Worm (Caenorhabditis elegans) whole organism, young adult: ENCODE measurements around the gene T25B9.3.

ENCODE experiments used
- C06A6.2 ChIP-seq: fragments of 200-800 bp; sonication (Bioruptor generic); conservative IDR thresholded peaks from 2 replicates; pipeline ENCODE4 v1.3.6; 2022; ENCODE audit warnings: missing genetic modification characterization, missing compliant biosample characterization
- C17E4.6 ChIP-seq: fragments of 200-800 bp; sonication (Bioruptor generic); IDR thresholded peaks from 2 replicates; pipeline ENCODE4 v1.3.6; 2022; ENCODE audit warnings: missing genetic modification reagents, missing genetic modification characterization, missing compliant biosample characterization
- F57C9.4 ChIP-seq: sonication (generic microtip); optimal IDR thresholded peaks from 2 replicates; lab custom pipeline; 2017; ENCODE audit warnings: mild to moderate bottlenecking, missing genetic modification characterization, missing compliant biosample characterization
- K12H6.12 ChIP-seq: fragments of 200-800 bp; sonication (Bioruptor generic); optimal IDR thresholded peaks from 2 replicates; lab custom pipeline; 2018; ENCODE audit warnings: mild to moderate bottlenecking, missing genetic modification characterization, missing compliant biosample characterization
- T26A5.8 ChIP-seq: sonication (generic microtip); optimal IDR thresholded peaks from 2 replicates; lab custom pipeline; 2016; ENCODE audit warnings: missing genetic modification characterization, missing compliant biosample characterization
- Y53F4B.3 ChIP-seq: fragments of 200-800 bp; sonication (Bioruptor generic); IDR thresholded peaks from 2 replicates; pipeline ENCODE4 v1.3.6; 2022; ENCODE audit warnings: missing genetic modification reagents, missing genetic modification characterization, missing compliant biosample characterization
- akir-1 ChIP-seq: fragments of 200-800 bp; sonication (Bioruptor generic); optimal IDR thresholded peaks from 2 replicates; lab custom pipeline; 2018; ENCODE audit warnings: mild to moderate bottlenecking, missing genetic modification characterization, moderate library complexity, missing compliant biosample characterization
- athp-1 ChIP-seq: sonication (generic microtip); optimal IDR thresholded peaks from 2 replicates; lab custom pipeline; 2017; ENCODE audit warnings: mild to moderate bottlenecking, missing genetic modification characterization, missing compliant biosample characterization
- cebp-1 ChIP-seq, 2 experiments: fragments of 200-800 bp in 1 of 2; sonication (Bioruptor generic) in 1 of 2; sonication (generic microtip) in 1 of 2; IDR thresholded peaks in 1 of 2; optimal IDR thresholded peaks in 1 of 2; 2 replicates each; pipeline versions ENCODE4 v1.3.6 to Lab custom; 2017 to 2022; ENCODE audit warnings: missing compliant biosample characterization in 2 of 2, missing genetic modification characterization in 2 of 2, mild to moderate bottlenecking in 1 of 2, missing genetic modification reagents in 1 of 2, moderate library complexity in 1 of 2
- ceh-100 ChIP-seq: fragments of 200-800 bp; sonication (Bioruptor generic); IDR thresholded peaks from 2 replicates; pipeline ENCODE4 v1.3.6; 2022; ENCODE audit warnings: missing genetic modification reagents, missing genetic modification characterization, missing compliant biosample characterization
- ceh-91 ChIP-seq: fragments of 200-800 bp; sonication (Bioruptor generic); IDR thresholded peaks from 2 replicates; pipeline ENCODE4 v1.3.6; 2022; ENCODE audit warnings: missing genetic modification reagents, missing genetic modification characterization, missing compliant biosample characterization
- die-1 ChIP-seq: sonication (generic microtip); optimal IDR thresholded peaks from 2 replicates; lab custom pipeline; 2016; ENCODE audit warnings: missing genotype, mild to moderate bottlenecking, missing genetic modification characterization, missing compliant biosample characterization
- efl-1 ChIP-seq: fragments of 150-350 bp; optimal IDR thresholded peaks from 2 replicates; lab custom pipeline; 2014; ENCODE audit warnings: missing biosample characterization, missing genetic modification reagents, missing genetic modification characterization
- ets-4 ChIP-seq: fragments of 200-800 bp; sonication (Bioruptor generic); optimal IDR thresholded peaks from 2 replicates; lab custom pipeline; 2018; ENCODE audit warnings: mild to moderate bottlenecking, missing genetic modification characterization, missing compliant biosample characterization
- fkh-3 ChIP-seq: sonication (generic microtip); optimal IDR thresholded peaks from 2 replicates; lab custom pipeline; 2016; ENCODE audit warnings: mild to moderate bottlenecking, missing genetic modification characterization, missing compliant biosample characterization
- gei-17 ChIP-seq: fragments of 200-800 bp; sonication (Bioruptor generic); optimal IDR thresholded peaks from 2 replicates; lab custom pipeline; 2018; ENCODE audit warnings: mild to moderate bottlenecking, missing genetic modification characterization, missing compliant biosample characterization
- hsf-1 ChIP-seq: fragments of 200-800 bp; sonication (Bioruptor generic); IDR thresholded peaks from 2 replicates; pipeline ENCODE4 v1.3.6; 2022; ENCODE audit warnings: missing genetic modification reagents, missing genetic modification characterization, missing compliant biosample characterization
- lin-40 ChIP-seq: sonication (generic microtip); optimal IDR thresholded peaks from 2 replicates; lab custom pipeline; 2016; ENCODE audit warnings: missing genetic modification characterization, mild to moderate bottlenecking, missing compliant biosample characterization, missing genotype, missing genetic modification reagents
- lin-54 ChIP-seq: fragments of 200-800 bp; sonication (Bioruptor generic); optimal IDR thresholded peaks from 2 replicates; lab custom pipeline; 2018; ENCODE audit warnings: mild to moderate bottlenecking, missing genetic modification characterization, missing compliant biosample characterization
- madf-6 ChIP-seq: fragments of 200-800 bp; sonication (Bioruptor generic); IDR thresholded peaks from 2 replicates; pipeline ENCODE4 v1.3.6; 2022; ENCODE audit warnings: missing genetic modification reagents, missing genetic modification characterization, missing compliant biosample characterization
- madf-8 ChIP-seq: fragments of 200-800 bp; sonication (Bioruptor generic); conservative IDR thresholded peaks from 2 replicates; pipeline ENCODE4 v1.3.6; 2022; ENCODE audit warnings: missing genetic modification reagents, missing genetic modification characterization, missing compliant biosample characterization
- mes-4 ChIP-seq: sonication (generic microtip); optimal IDR thresholded peaks from 2 replicates; lab custom pipeline; 2016; ENCODE audit warnings: missing genotype, missing genetic modification characterization, missing compliant biosample characterization
- nfya-2 ChIP-seq: fragments of 200-800 bp; sonication (Bioruptor generic); IDR thresholded peaks from 2 replicates; pipeline ENCODE4 v1.3.6; 2022; ENCODE audit warnings: missing genetic modification reagents, missing genetic modification characterization, missing compliant biosample characterization
- nfyb-1 ChIP-seq: fragments of 200-800 bp; sonication (Bioruptor generic); IDR thresholded peaks from 2 replicates; pipeline ENCODE4 v1.3.6; 2022; ENCODE audit warnings: missing genetic modification reagents, missing genetic modification characterization, missing compliant biosample characterization
- nhr-90 ChIP-seq: sonication (generic microtip); optimal IDR thresholded peaks from 2 replicates; lab custom pipeline; 2016; ENCODE audit warnings: missing genotype, mild to moderate bottlenecking, missing genetic modification characterization, missing compliant biosample characterization
- pbrm-1 ChIP-seq: fragments of 200-800 bp; sonication (Bioruptor generic); IDR thresholded peaks from 2 replicates; pipeline ENCODE4 v1.3.6; 2022; ENCODE audit warnings: missing genetic modification reagents, missing genetic modification characterization, missing compliant biosample characterization
- pha-4 ChIP-seq: fragments of 150-350 bp; sonication (generic microtip); optimal IDR thresholded peaks from 2 replicates; lab custom pipeline; 2014; ENCODE audit warnings: missing biosample characterization, missing genetic modification reagents, missing genetic modification characterization
- repo-1 ChIP-seq: sonication (generic microtip); optimal IDR thresholded peaks from 2 replicates; lab custom pipeline; 2017; ENCODE audit warnings: mild to moderate bottlenecking, missing genetic modification characterization, missing compliant biosample characterization
- rpc-1 ChIP-seq, 2 experiments: fragments of 150-350 bp in 1 of 2; sonication (generic microtip) in 1 of 2; optimal IDR thresholded peaks; 2 replicates each; lab custom pipeline; 2014 to 2018; ENCODE audit warnings: missing biosample characterization in 1 of 2, missing genetic modification characterization in 1 of 2, missing genetic modification reagents in 1 of 2, missing genotype in 1 of 2
- snpc-4 ChIP-seq, 5 experiments: fragments of 150-350 bp in 1 of 5; sonication (generic microtip) in 4 of 5; optimal IDR thresholded peaks; 2 replicates each; lab custom pipeline; 2014 to 2018; ENCODE audit warnings: missing genetic modification characterization in 5 of 5, missing biosample characterization in 3 of 5, antibody characterized with exemption in 2 of 5, mild to moderate bottlenecking in 2 of 5, missing compliant biosample characterization in 2 of 5, missing genotype in 2 of 5, moderate library complexity in 2 of 5, missing genetic modification reagents in 1 of 5
- somi-1 ChIP-seq: fragments of 200-800 bp; sonication (Bioruptor generic); optimal IDR thresholded peaks from 2 replicates; lab custom pipeline; 2018; ENCODE audit warnings: mild to moderate bottlenecking, missing genetic modification characterization, missing compliant biosample characterization
- unc-130 ChIP-seq: sonication (generic microtip); optimal IDR thresholded peaks from 2 replicates; lab custom pipeline; 2016; ENCODE audit warnings: missing genetic modification reagents, missing genetic modification characterization, missing compliant biosample characterization
- unc-62 ChIP-seq: fragments of 150-350 bp; optimal IDR thresholded peaks from 2 replicates; lab custom pipeline; 2014; ENCODE audit warnings: missing biosample characterization, missing genetic modification reagents, missing genetic modification characterization
- xnd-1 ChIP-seq: sonication (generic microtip); optimal IDR thresholded peaks from 2 replicates; lab custom pipeline; 2016; ENCODE audit warnings: missing genotype, missing genetic modification reagents, missing genetic modification characterization, missing compliant biosample characterization
- zfh-2 ChIP-seq: fragments of 200-800 bp; sonication (Bioruptor generic); conservative IDR thresholded peaks from 2 replicates; pipeline ENCODE4 v1.3.6; 2022; ENCODE audit warnings: missing genetic modification reagents, missing genetic modification characterization, missing compliant biosample characterization
- ztf-18 ChIP-seq: sonication (generic microtip); optimal IDR thresholded peaks from 2 replicates; lab custom pipeline; 2016; ENCODE audit warnings: missing genotype, mild to moderate bottlenecking, missing genetic modification characterization, missing compliant biosample characterization
- ztf-22 ChIP-seq: fragments of 200-800 bp; sonication (Bioruptor generic); optimal IDR thresholded peaks from 2 replicates; lab custom pipeline; 2018; ENCODE audit warnings: mild to moderate bottlenecking, missing genetic modification characterization, moderate library complexity, missing compliant biosample characterization
- ztf-26 ChIP-seq: sonication (generic microtip); optimal IDR thresholded peaks from 2 replicates; lab custom pipeline; 2017; ENCODE audit warnings: missing genetic modification characterization, missing compliant biosample characterization
- ztf-3 ChIP-seq: fragments of 200-800 bp; sonication (Bioruptor generic); optimal IDR thresholded peaks from 2 replicates; lab custom pipeline; 2018; ENCODE audit warnings: mild to moderate bottlenecking, missing genetic modification characterization, missing compliant biosample characterization

T25B9.3 gene

DNA sequence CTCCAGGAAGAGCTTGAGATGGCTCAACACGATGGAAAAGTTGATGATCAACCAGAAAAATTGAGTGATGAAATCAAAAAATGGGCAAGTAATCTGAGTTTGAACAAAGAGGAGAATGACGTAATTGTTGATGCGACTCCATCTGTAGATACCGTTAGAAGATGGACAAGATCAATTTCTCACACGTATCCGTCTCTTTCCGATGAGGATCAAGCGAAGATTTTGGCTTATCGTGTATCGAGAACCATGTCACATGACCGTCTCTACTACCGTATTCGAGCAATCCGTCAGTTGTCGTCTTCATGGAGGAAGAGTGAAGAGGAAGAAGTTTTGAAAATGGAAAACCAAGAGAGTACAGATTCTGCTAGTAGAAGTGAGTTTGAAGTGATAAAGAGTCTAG lies 26.5 kb upstream of the T25B9.3 start:
- TF ChIP-seq F57C9.4 (tag; lab: Kevin White, UChicago) (no peak), C06A6.2 (GFP tag; lab: Robert Waterston, UW) (no peak), die-1 (tag; lab: Kevin White, UChicago) (no peak), ceh-100 (GFP tag; lab: Robert Waterston, UW) (no peak), gei-17 (no peak), C17E4.6 (no peak), ceh-91 (GFP tag; lab: Robert Waterston, UW) (no peak), ztf-18 (tag; lab: Kevin White, UChicago) (no peak), nhr-90 (tag; lab: Kevin White, UChicago) (no peak), madf-6 (no peak), rpc-1 (optimal IDR thresholded peaks at IDR 0.05; lab: Kevin White, UChicago) (no peak), rpc-1 (tag; optimal IDR thresholded peaks at IDR 0.05; lab: Kevin White, UChicago) (no peak), efl-1 (no peak), ztf-3 (GFP tag; lab: Kevin White, UChicago) (no peak), unc-62 (no peak), nfya-2 (no peak), unc-130 (GFP tag; lab: Kevin White, UChicago) (no peak)

DNA sequence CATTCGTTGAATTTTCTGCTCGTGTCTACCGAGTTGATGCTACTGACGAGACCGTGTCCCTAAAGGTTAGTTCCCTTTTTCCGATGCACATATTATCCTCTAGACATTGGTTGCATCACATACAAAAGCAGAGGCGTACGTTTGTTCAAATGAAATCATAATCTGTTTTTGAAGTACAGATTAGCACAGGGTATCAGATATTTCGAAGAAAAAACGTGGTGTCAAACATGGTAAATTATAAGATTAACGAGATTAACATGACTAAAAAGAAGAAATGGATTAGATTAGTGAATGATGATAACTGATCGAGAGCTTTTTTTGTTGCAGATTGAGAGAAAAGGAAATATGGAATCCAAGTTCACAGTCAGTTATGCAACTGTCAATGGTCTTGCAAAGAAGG lies 25.7 kb upstream of the T25B9.3 start:
- TF ChIP-seq zfh-2 (no peak), mes-4 (tag; lab: Kevin White, UChicago) (no peak), ztf-22 (GFP tag; lab: Kevin White, UChicago) (no peak), ets-4 (no peak), lin-40 (tag; lab: Kevin White, UChicago) (no peak), pha-4 (tag; lab: Kevin White, UChicago) (no peak), hsf-1 (no peak), lin-54 (GFP tag; lab: Kevin White, UChicago) (no peak), repo-1 (tag; lab: Kevin White, UChicago) (no peak), fkh-3 (tag; lab: Kevin White, UChicago) (no peak), ztf-26 (tag; lab: Kevin White, UChicago) (no peak), pbrm-1 (GFP tag; lab: Robert Waterston, UW) (no peak), nfyb-1 (GFP tag; lab: Robert Waterston, UW) (no peak), gei-17 (no peak), akir-1 (GFP tag; lab: Kevin White, UChicago) (no peak), Y53F4B.3 (GFP tag; lab: Robert Waterston, UW) (no peak), nfya-2 (no peak), madf-8 (GFP tag; lab: Robert Waterston, UW) (no peak), cebp-1 (GFP tag; IDR thresholded peaks at IDR 0.05; lab: Robert Waterston, UW) (no peak), cebp-1 (tag; optimal IDR thresholded peaks at IDR 0.05; lab: Kevin White, UChicago) (no peak)

DNA sequence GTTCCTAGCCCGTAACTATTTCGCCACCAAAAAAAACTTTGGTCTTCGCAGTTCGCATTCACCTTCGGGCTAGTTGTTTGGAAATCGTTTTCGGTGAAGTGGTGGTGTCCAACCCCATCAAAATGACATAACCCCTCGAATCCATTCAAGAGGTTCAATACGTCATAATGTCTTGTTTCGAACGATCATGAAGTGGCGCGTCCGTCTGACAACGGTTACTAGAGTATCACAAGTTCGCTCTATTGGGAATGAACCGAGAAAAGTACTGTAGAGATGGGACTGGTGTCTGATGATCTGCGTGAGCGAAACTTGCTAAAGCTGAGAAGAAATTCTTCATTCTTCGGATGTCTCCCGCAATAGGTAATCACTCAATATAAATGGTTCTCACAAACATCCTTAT lies 16.8 kb upstream of the T25B9.3 start, which contains the start of gene ZC168.2:
Gene ZC168.2 (plus strand): TSS at position 301 of the 400 bp plus-strand sequence.
- TF ChIP-seq akir-1 (GFP tag; lab: Kevin White, UChicago) = no peak
- TF ChIP-seq xnd-1 = no peak
- TF ChIP-seq somi-1 = no peak
- no peak for TF ChIP-seq T26A5.8
- TF ChIP-seq snpc-4 (GFP tag; optimal IDR thresholded peaks at IDR 0.05; lab: Kevin White, UChicago) = no peak
- TF ChIP-seq snpc-4 (tag; optimal IDR thresholded peaks at IDR 0.05; lab: Kevin White, UChicago) = no peak
- TF ChIP-seq ztf-22 (GFP tag; lab: Kevin White, UChicago) = no peak
- no peak for TF ChIP-seq K12H6.12 (tag; lab: Kevin White, UChicago)
- TF ChIP-seq athp-1 (tag; lab: Kevin White, UChicago) = no peak
- no peak for TF ChIP-seq efl-1
